Worm (Caenorhabditis elegans): ENCODE results near the gene Y55B1BR.6.

Y55B1BR.6 gene

DNA sequence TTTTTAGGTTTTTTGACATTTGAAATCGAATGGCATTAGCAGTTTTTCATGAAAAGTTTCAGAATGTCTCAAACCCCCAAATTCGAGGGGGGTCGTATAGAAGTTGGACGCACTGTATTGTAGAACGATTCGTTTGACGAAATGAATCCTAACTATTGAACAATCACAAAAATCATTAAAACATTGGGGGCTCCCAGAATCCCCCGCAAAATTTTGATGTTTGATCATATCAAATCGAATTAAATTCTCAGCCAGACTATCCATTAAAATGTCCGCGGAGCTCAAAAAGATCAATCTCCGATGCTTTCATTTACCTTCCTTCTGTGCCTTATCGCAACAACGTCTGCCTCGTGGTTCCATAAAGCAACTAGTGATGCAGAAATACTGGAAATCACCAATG is 24.9 kb upstream of the Y55B1BR.6 start, which contains the start of gene F30H5.5:
F30H5.5 (plus strand) TSS at position 301 of the 400 bp plus-strand sequence.
- no peak for TF ChIP-seq fkh-10 (GFP tag; optimal IDR thresholded peaks at IDR 0.05)
- TF ChIP-seq tbx-2 (tag; optimal IDR thresholded peaks at IDR 0.05) = no peak
- no peak for TF ChIP-seq sdc-2 (tag; optimal IDR thresholded peaks at IDR 0.05)
- TF ChIP-seq pax-1 (tag; optimal IDR thresholded peaks at IDR 0.05) = no peak
- TF ChIP-seq ceh-24 (tag; optimal IDR thresholded peaks at IDR 0.05) = no peak
- TF ChIP-seq hlh-13 (GFP tag; optimal IDR thresholded peaks at IDR 0.05) = no peak
- TF ChIP-seq pha-2 (tag; optimal IDR thresholded peaks at IDR 0.05) = no peak
- no peak for TF ChIP-seq pqm-1 (tag; optimal IDR thresholded peaks at IDR 0.05)
- TF ChIP-seq fkh-6 (tag; optimal IDR thresholded peaks at IDR 0.05) = no peak
- TF ChIP-seq unc-86 (tag; optimal IDR thresholded peaks at IDR 0.05) = no peak
- TF ChIP-seq ahr-1 (tag; optimal IDR thresholded peaks at IDR 0.05) = no peak
- no peak for TF ChIP-seq tbx-7 (tag; optimal IDR thresholded peaks at IDR 0.05)
- TF ChIP-seq dve-1 (tag; optimal IDR thresholded peaks at IDR 0.05) = no peak
- TF ChIP-seq ets-4 (tag; optimal IDR thresholded peaks at IDR 0.05) = no peak
- no peak for TF ChIP-seq ceh-19 (GFP tag; optimal IDR thresholded peaks at IDR 0.05)
- TF ChIP-seq unc-55 (GFP tag; optimal IDR thresholded peaks at IDR 0.05) = no peak
- TF ChIP-seq C38D4.7 (GFP tag; optimal IDR thresholded peaks at IDR 0.05) = no peak
- no peak for TF ChIP-seq K02D7.2 (tag; optimal IDR thresholded peaks at IDR 0.05)
- TF ChIP-seq K09A11.1 (tag; optimal IDR thresholded peaks at IDR 0.05; ENCODE audit: insufficient read depth) = no peak

DNA sequence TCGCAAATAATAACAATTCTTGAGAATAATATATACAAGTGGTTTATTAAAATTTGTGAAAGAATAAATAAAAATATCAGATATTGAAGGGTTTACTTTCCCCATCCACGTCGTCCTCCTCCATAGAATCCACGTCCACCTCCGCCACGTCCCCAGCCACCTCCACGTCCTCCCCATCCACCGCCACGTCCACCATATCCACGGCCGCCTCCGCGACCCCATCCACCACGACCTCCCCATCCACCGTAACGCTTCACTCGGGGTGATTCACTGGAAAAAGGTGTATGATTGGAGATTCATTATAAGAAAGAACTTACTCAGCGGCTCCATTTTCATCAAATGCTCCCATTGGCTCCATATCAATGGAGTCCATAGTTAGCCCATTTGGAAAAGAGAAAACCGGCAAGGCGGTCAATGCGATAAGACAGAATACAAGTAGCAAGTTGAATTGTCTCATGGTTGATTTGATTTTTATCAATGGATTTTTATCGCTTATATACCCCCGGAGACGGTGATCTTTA is 22.5 kb upstream of the Y55B1BR.6 start, which contains the start of gene nlp-32:
nlp-32 (minus strand) TSS at position 471 of the 521 bp plus-strand sequence.
- TF ChIP-seq sox-2 (GFP tag; IDR thresholded peaks at IDR 0.05) (no peak), hlh-13 (GFP tag; optimal IDR thresholded peaks at IDR 0.05) (no peak), tbx-2 (tag; optimal IDR thresholded peaks at IDR 0.05) (no peak), tbx-7 (tag; optimal IDR thresholded peaks at IDR 0.05) (no peak), lin-11 (tag; optimal IDR thresholded peaks at IDR 0.05) (no peak), ceh-34 (tag; optimal IDR thresholded peaks at IDR 0.05) (no peak), ceh-24 (tag; optimal IDR thresholded peaks at IDR 0.05) (no peak), pat-9 (tag; optimal IDR thresholded peaks at IDR 0.05) (no peak), ceh-19 (GFP tag; optimal IDR thresholded peaks at IDR 0.05) (no peak), unc-3 (GFP tag; conservative IDR thresholded peaks at IDR 0.05) (no peak), unc-3 (tag; optimal IDR thresholded peaks at IDR 0.05) (no peak), pag-3 (tag; optimal IDR thresholded peaks at IDR 0.05; ENCODE audit: borderline replicate concordance) (no peak), sdc-2 (tag; optimal IDR thresholded peaks at IDR 0.05) (no peak), mec-3 (tag; optimal IDR thresholded peaks at IDR 0.05; ENCODE audit: borderline replicate concordance) (no peak), che-1 (tag; optimal IDR thresholded peaks at IDR 0.05) (no peak), hlh-15 (tag; optimal IDR thresholded peaks at IDR 0.05) (no peak), fkh-10 (GFP tag; optimal IDR thresholded peaks at IDR 0.05) (no peak), syd-9 (tag; optimal IDR thresholded peaks at IDR 0.05) (no peak), pax-1 (tag; optimal IDR thresholded peaks at IDR 0.05) (no peak)

DNA sequence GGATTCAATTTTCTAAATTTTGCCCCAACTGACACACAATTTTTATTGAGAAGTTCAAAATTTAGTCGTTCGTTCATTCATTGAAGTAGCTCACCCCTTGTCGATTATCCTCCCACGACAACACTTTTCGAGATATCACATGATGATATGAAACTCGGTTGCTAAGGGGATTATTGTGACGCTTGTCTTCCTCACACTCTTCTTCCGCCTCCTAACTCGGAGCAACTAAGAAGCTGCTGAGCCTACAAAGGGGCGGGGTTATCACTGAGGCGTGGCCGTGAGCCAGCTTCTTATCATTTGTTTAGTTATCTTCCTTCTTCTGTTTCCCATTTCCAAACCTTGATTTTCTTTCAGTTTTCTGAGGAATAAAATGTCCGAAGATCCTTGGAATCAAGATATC is 19.9 kb upstream of the Y55B1BR.6 start, which contains the start of gene F10C5.3:
F10C5.3 (plus strand) TSS at position 313 of the 400 bp plus-strand sequence.
- no peak for TF ChIP-seq hlh-15 (tag; optimal IDR thresholded peaks at IDR 0.05)
- no peak for TF ChIP-seq unc-3 (GFP tag; conservative IDR thresholded peaks at IDR 0.05)
- no peak for TF ChIP-seq unc-3 (tag; optimal IDR thresholded peaks at IDR 0.05)
- no peak for TF ChIP-seq nhr-11 (tag; optimal IDR thresholded peaks at IDR 0.05)
- TF ChIP-seq ttx-3 (tag; optimal IDR thresholded peaks at IDR 0.05) = no peak
- no peak for TF ChIP-seq fkh-10 (GFP tag; optimal IDR thresholded peaks at IDR 0.05)
- TF ChIP-seq pqm-1 (tag; optimal IDR thresholded peaks at IDR 0.05) = no peak
- TF ChIP-seq hlh-13 (GFP tag; optimal IDR thresholded peaks at IDR 0.05) = no peak
- no peak for TF ChIP-seq unc-55 (GFP tag; optimal IDR thresholded peaks at IDR 0.05)
- TF ChIP-seq tbx-2 (tag; optimal IDR thresholded peaks at IDR 0.05) = no peak
- no peak for TF ChIP-seq che-1 (tag; optimal IDR thresholded peaks at IDR 0.05)
- TF ChIP-seq ceh-48 (tag; optimal IDR thresholded peaks at IDR 0.05) = no peak
- TF ChIP-seq gmeb-2 (tag; optimal IDR thresholded peaks at IDR 0.05) = no peak
- no peak for TF ChIP-seq ref-2 (tag; optimal IDR thresholded peaks at IDR 0.05)
- no peak for TF ChIP-seq unc-42 (tag; optimal IDR thresholded peaks at IDR 0.05)
- TF ChIP-seq syd-9 (tag; optimal IDR thresholded peaks at IDR 0.05) = no peak

All from whole organism, late embryonic.